Fruit fly (Drosophila melanogaster) whole organism, prepupa: Measurements from ENCODE around the gene CG7992.
A peak's percentile ranks its signal among the peaks of the same experiment; 100 is the strongest.

ENCODE experiments used
- CG10669 ChIP-seq: fragments of 200-800 bp; sonication (Bioruptor generic); optimal IDR thresholded peaks from 3 replicates; lab custom pipeline; 2018; ENCODE audit warnings: missing biosample characterization, mild to moderate bottlenecking, missing genetic modification characterization, moderate library complexity
- CG11294 ChIP-seq: fragments of 200-800 bp; sonication (Bioruptor generic); IDR thresholded peaks from 2 replicates; pipeline ENCODE4 v1.3.6; 2022; ENCODE audit warnings: missing biosample characterization, missing genetic modification characterization
- CG15336 ChIP-seq: fragments of 200-800 bp; sonication (Bioruptor generic); IDR thresholded peaks from 2 replicates; pipeline ENCODE4 v1.3.6; 2022; ENCODE audit warnings: missing biosample characterization, missing genetic modification characterization
- CG3032 ChIP-seq: fragments of 200-800 bp; optimal IDR thresholded peaks from 2 replicates; lab custom pipeline; 2019; ENCODE audit warnings: missing biosample characterization, mild to moderate bottlenecking, missing genetic modification characterization, moderate library complexity
- CG34406 ChIP-seq: fragments of 200-800 bp; sonication (Bioruptor generic); optimal IDR thresholded peaks from 3 replicates; lab custom pipeline; 2016; ENCODE audit warnings: missing biosample characterization, missing genetic modification characterization
- CG4318 ChIP-seq: fragments of 200-800 bp; sonication (Bioruptor generic); optimal IDR thresholded peaks from 3 replicates; lab custom pipeline; 2017; ENCODE audit warnings: missing biosample characterization, mild to moderate bottlenecking, missing genetic modification characterization
- CG6163 ChIP-seq: fragments of 200-800 bp; sonication (Bioruptor generic); IDR thresholded peaks from 3 replicates; pipeline ENCODE4 v1.3.6; 2022; ENCODE audit warnings: missing biosample characterization, missing genetic modification characterization
- CG6792 ChIP-seq: fragments of 200-800 bp; sonication (Bioruptor generic); optimal IDR thresholded peaks from 3 replicates; lab custom pipeline; 2016; ENCODE audit warnings: missing biosample characterization, missing genetic modification characterization
- CG6808 ChIP-seq: fragments of 200-800 bp; sonication (Bioruptor generic); optimal IDR thresholded peaks from 3 replicates; lab custom pipeline; 2017; ENCODE audit warnings: missing biosample characterization, missing genetic modification characterization, mild to moderate bottlenecking, moderate library complexity, missing genetic modification reagents
- CG6854 ChIP-seq: fragments of 200-800 bp; sonication (Bioruptor generic); optimal IDR thresholded peaks from 2 replicates; lab custom pipeline; 2017; ENCODE audit warnings: missing biosample characterization, mild to moderate bottlenecking, missing genetic modification characterization
- CG8632 ChIP-seq: fragments of 200-800 bp; sonication (Bioruptor generic); optimal IDR thresholded peaks from 3 replicates; lab custom pipeline; 2016; ENCODE audit warnings: missing biosample characterization, missing genetic modification characterization
- Eip78C ChIP-seq: fragments of 200-800 bp; sonication (Bioruptor generic); peaks from one replicate; lab custom pipeline; 2016; ENCODE audit warnings: missing biosample characterization, missing genetic modification characterization
- Eip93F ChIP-seq: fragments of 200-800 bp; sonication (Bioruptor generic); optimal IDR thresholded peaks from 2 replicates; lab custom pipeline; 2016; ENCODE audit warnings: missing biosample characterization, mild to moderate bottlenecking, missing genetic modification characterization
- Ets96B ChIP-seq: fragments of 200-800 bp; optimal IDR thresholded peaks from 2 replicates; lab custom pipeline; 2019; ENCODE audit warnings: missing biosample characterization, mild to moderate bottlenecking, missing genetic modification characterization, moderate library complexity
- Gug ChIP-seq: fragments of 200-800 bp; sonication (Bioruptor generic); IDR thresholded peaks from 2 replicates; pipeline ENCODE4 v1.3.6; 2022; ENCODE audit warnings: missing biosample characterization, missing genetic modification characterization
- Hr38 ChIP-seq: sonication (Bioruptor generic); optimal IDR thresholded peaks from 2 replicates; lab custom pipeline; 2016; ENCODE audit warnings: missing biosample characterization, missing genetic modification characterization
- Hr39 ChIP-seq: fragments of 200-800 bp; sonication (Bioruptor generic); optimal IDR thresholded peaks from 2 replicates; lab custom pipeline; 2016; ENCODE audit warnings: missing biosample characterization, missing genetic modification characterization
- Hr4 ChIP-seq: fragments of 200-800 bp; sonication (Bioruptor generic); optimal IDR thresholded peaks from 3 replicates; lab custom pipeline; 2016; ENCODE audit warnings: missing biosample characterization, missing genetic modification characterization
- Lpt ChIP-seq: fragments of 200-800 bp; sonication (Bioruptor generic); optimal IDR thresholded peaks from 3 replicates; lab custom pipeline; 2016; ENCODE audit warnings: missing biosample characterization, missing genetic modification characterization
- Sox14 ChIP-seq: fragments of 200-800 bp; sonication (Bioruptor generic); optimal IDR thresholded peaks from 3 replicates; lab custom pipeline; 2016; ENCODE audit warnings: missing biosample characterization, missing genetic modification characterization
- achi ChIP-seq: fragments of 200-800 bp; sonication (Bioruptor generic); optimal IDR thresholded peaks from 3 replicates; lab custom pipeline; 2016; ENCODE audit warnings: missing biosample characterization, missing genetic modification characterization
- eg ChIP-seq: fragments of 200-800 bp; sonication (Bioruptor generic); IDR thresholded peaks from 3 replicates; pipeline ENCODE4 v1.3.6; 2022; ENCODE audit warnings: missing biosample characterization, missing genetic modification characterization
- esn ChIP-seq: fragments of 200-800 bp; sonication (Bioruptor generic); optimal IDR thresholded peaks from 2 replicates; lab custom pipeline; 2016; ENCODE audit warnings: missing biosample characterization, mild to moderate bottlenecking, missing genetic modification characterization, moderate library complexity
- fkh ChIP-seq: fragments of 200-800 bp; sonication (Bioruptor generic); optimal IDR thresholded peaks from 3 replicates; lab custom pipeline; 2017; ENCODE audit warnings: missing biosample characterization, mild to moderate bottlenecking, missing genetic modification characterization, moderate library complexity
- lz ChIP-seq: fragments of 200-800 bp; sonication (Bioruptor generic); optimal IDR thresholded peaks from 3 replicates; lab custom pipeline; 2016; ENCODE audit warnings: missing biosample characterization, missing genetic modification characterization
- pdm3 ChIP-seq: fragments of 200-800 bp; sonication (Bioruptor generic); optimal IDR thresholded peaks from 3 replicates; lab custom pipeline; 2016; ENCODE audit warnings: missing biosample characterization, missing genetic modification characterization
- salr ChIP-seq, 2 experiments: fragments of 200-800 bp; sonication (Bioruptor generic); optimal IDR thresholded peaks; 3 replicates each; lab custom pipeline; 2016 to 2018; ENCODE audit warnings: missing biosample characterization in 2 of 2, missing genetic modification characterization in 2 of 2, mild to moderate bottlenecking in 1 of 2
- ss ChIP-seq, 2 experiments: fragments of 200-800 bp; sonication (Bioruptor generic); optimal IDR thresholded peaks; 2 replicates in 1 of 2; 3 replicates in 1 of 2; lab custom pipeline; 2017 to 2018; ENCODE audit warnings: mild to moderate bottlenecking in 2 of 2, missing biosample characterization in 2 of 2, missing genetic modification characterization in 2 of 2, moderate library complexity in 1 of 2
- svp ChIP-seq: fragments of 200-800 bp; sonication (Bioruptor generic); peaks from one replicate; lab custom pipeline; 2016; ENCODE audit warnings: missing biosample characterization, missing genetic modification characterization
- topi ChIP-seq: fragments of 200-800 bp; sonication (Bioruptor generic); optimal IDR thresholded peaks from 3 replicates; lab custom pipeline; 2016; ENCODE audit warnings: missing biosample characterization, missing genetic modification characterization
- vri ChIP-seq: fragments of 200-800 bp; sonication (Bioruptor generic); optimal IDR thresholded peaks from 3 replicates; lab custom pipeline; 2016; ENCODE audit warnings: missing biosample characterization, mild to moderate bottlenecking, missing genetic modification characterization

CG7992 gene

dm6 chrX:19289318-19289970 is 42.4 kb upstream of the CG7992 start (continued):
- TF ChIP-seq ss (GFP tag; optimal IDR thresholded peaks at IDR 0.05; lab: Kevin White, UChicago), result peak; percentile 94 to 97
- TF ChIP-seq CG11294, result peak; percentile 90
- peak; percentile 99 for TF ChIP-seq topi (GFP tag; lab: Kevin White, UChicago)
- peak; percentile 93 for TF ChIP-seq CG3032 (tag; lab: Kevin White, UChicago)
- TF ChIP-seq fkh (GFP tag; lab: Kevin White, UChicago), result no peak
- peak; percentile 90 for TF ChIP-seq Lpt (GFP tag; lab: Kevin White, UChicago)
- peak; percentile 96 for TF ChIP-seq Sox14 (GFP tag; lab: Kevin White, UChicago)
- peak; percentile 98 for TF ChIP-seq CG6163 (GFP tag; lab: Robert Waterston, UW)
- TF ChIP-seq Hr4 (GFP tag; lab: Kevin White, UChicago), result peak; percentile 95

dm6 chrX:19287784-19288183 is 40.7 kb upstream of the CG7992 start:
- TF ChIP-seq ss (GFP tag; optimal IDR thresholded peaks at IDR 0.05; lab: Kevin White, UChicago) (peak; percentile 12 to 15), Sox14 (GFP tag; lab: Kevin White, UChicago) (no peak), Eip78C (GFP tag; lab: Kevin White, UChicago) (peak; percentile 23), CG6792 (GFP tag; lab: Kevin White, UChicago) (no peak), vri (GFP tag; lab: Kevin White, UChicago) (peak; percentile 18), fkh (GFP tag; lab: Kevin White, UChicago) (no peak), CG6854 (GFP tag; lab: Kevin White, UChicago) (peak; percentile 30), Gug (GFP tag; lab: Robert Waterston, UW) (no peak), Hr38 (GFP tag; lab: Kevin White, UChicago) (no peak)

- TF ChIP-seq salr (GFP tag; optimal IDR thresholded peaks at IDR 0.05; lab: Kevin White, UChicago) (no peak), Hr4 (GFP tag; lab: Kevin White, UChicago) (no peak), Eip93F (GFP tag; lab: Kevin White, UChicago) (peak; percentile 52)
Measured at dm6 chrX:19286235-19286634, 39.2 kb upstream of the CG7992 start.

dm6 chrX:19285441-19285840 is 38.4 kb upstream of the CG7992 start:
- TF ChIP-seq fkh (GFP tag; lab: Kevin White, UChicago), result no peak
- TF ChIP-seq svp, result peak; percentile 69
- TF ChIP-seq Eip78C (GFP tag; lab: Kevin White, UChicago), result peak; percentile 45
- TF ChIP-seq vri (GFP tag; lab: Kevin White, UChicago), result peak; percentile 90

dm6 chrX:19281271-19281670 is 34.2 kb upstream of the CG7992 start:
- TF ChIP-seq CG6792 (GFP tag; lab: Kevin White, UChicago), result no peak
- TF ChIP-seq topi (GFP tag; lab: Kevin White, UChicago), result peak; percentile 22
- no peak for TF ChIP-seq CG10669 (GFP tag; lab: Kevin White, UChicago)
- peak; percentile 49 for TF ChIP-seq CG8632 (GFP tag; lab: Kevin White, UChicago)
- TF ChIP-seq CG6163 (GFP tag; lab: Robert Waterston, UW), result peak; percentile 58
- TF ChIP-seq pdm3 (GFP tag; lab: Kevin White, UChicago), result no peak
- peak; percentile 31 for TF ChIP-seq achi (GFP tag; lab: Kevin White, UChicago)
- no peak for TF ChIP-seq CG6808 (GFP tag; lab: Kevin White, UChicago)
- peak; percentile 16 for TF ChIP-seq Sox14 (GFP tag; lab: Kevin White, UChicago)
- TF ChIP-seq Ets96B (tag; lab: Kevin White, UChicago), result peak; percentile 9
- TF ChIP-seq CG4318 (GFP tag; lab: Kevin White, UChicago), result no peak
- peak; percentile 20 for TF ChIP-seq Hr39
- TF ChIP-seq eg (GFP tag; lab: Robert Waterston, UW), result peak; percentile 66; the same call in 2 of the 3 replicates
- TF ChIP-seq Lpt (GFP tag; lab: Kevin White, UChicago), result peak; percentile 2
- TF ChIP-seq CG3032 (tag; lab: Kevin White, UChicago), result no peak
- TF ChIP-seq CG15336, result peak; percentile 45; the same call in 1 of the 2 replicates
- peak; percentile 44 for TF ChIP-seq esn
- TF ChIP-seq lz (GFP tag; lab: Kevin White, UChicago), result peak; percentile 20
- peak; percentile 67 for TF ChIP-seq CG34406 (GFP tag; lab: Kevin White, UChicago)
